Fruit fly (Drosophila melanogaster): ENCODE data around the gene Oatp30B.

DNA sequence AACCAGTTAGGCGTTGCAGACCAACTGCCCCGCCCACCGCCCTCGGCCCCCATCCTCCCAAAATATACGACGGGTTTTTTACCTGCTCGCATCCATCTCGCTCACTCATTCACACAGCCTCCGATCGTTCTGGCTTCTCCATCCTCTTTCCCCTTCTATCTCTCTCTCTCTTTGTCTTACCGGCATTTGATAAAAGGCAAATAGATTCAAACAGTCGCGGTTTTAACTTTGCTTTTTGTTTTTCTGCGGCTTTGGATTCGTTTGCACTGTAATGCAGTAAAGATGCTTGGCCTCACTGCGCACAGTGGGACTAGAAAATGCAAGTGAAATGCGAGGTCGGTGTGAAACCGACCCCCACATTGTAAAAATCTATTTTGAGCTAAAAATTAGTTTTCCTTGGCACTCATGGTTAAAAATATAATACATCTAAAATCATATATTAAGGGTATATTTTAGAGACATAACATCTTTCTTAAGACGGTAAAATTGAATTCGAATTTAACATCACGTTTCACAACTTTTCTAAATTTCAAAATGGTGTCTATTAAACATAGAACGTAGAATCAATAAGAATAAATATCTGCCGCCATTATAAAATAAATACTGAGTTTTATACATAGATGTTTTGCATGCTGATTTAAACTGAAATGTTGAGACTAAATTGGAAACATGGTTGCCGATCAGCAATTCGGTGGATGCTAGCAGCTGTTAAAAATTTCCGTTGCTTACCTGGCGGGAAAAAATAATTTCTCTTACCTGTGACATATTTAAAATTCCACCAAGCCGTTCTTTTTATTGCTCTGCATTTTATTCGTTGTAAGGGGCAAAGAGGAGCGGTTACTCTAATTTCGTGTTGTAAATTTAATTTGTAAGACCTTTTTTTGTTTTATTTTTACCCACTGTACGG is 24.4 kb upstream of the Oatp30B start:
- TF ChIP-seq h (optimal IDR thresholded peaks at IDR 0.05): no peak
- no peak for TF ChIP-seq ttk (optimal IDR thresholded peaks at IDR 0.05)
- no peak for TF ChIP-seq insv (optimal IDR thresholded peaks at IDR 0.05)
- no peak for TF ChIP-seq psq (optimal IDR thresholded peaks at IDR 0.05)
- TF ChIP-seq Sin3A (optimal IDR thresholded peaks at IDR 0.05): no peak
